Worm (Caenorhabditis elegans) whole organism, L4 larva: ENCODE measurements around the gene F18A12.2.

Source experiments
- D1046.2 ChIP-seq: fragments of 200-800 bp; sonication (Bioruptor generic); IDR thresholded peaks from 2 replicates; pipeline ENCODE4 v1.3.6; 2022; ENCODE audit warnings: missing genetic modification characterization, missing compliant biosample characterization
- F10B5.3 ChIP-seq: sonication (generic microtip); optimal IDR thresholded peaks from 2 replicates; lab custom pipeline; 2016; ENCODE audit warnings: mild to moderate bottlenecking, missing genetic modification characterization, missing compliant biosample characterization
- F37D6.2 ChIP-seq: sonication (generic microtip); optimal IDR thresholded peaks from 2 replicates; lab custom pipeline; 2016; ENCODE audit warnings: mild to moderate bottlenecking, missing genetic modification characterization, missing compliant biosample characterization
- Y105C5A.15 ChIP-seq: fragments of 200-800 bp; sonication (Bioruptor generic); IDR thresholded peaks from 2 replicates; pipeline ENCODE4 v1.3.6; 2022; ENCODE audit warnings: missing genetic modification characterization, missing compliant biosample characterization
- Y75B8A.6 ChIP-seq: fragments of 200-800 bp; sonication (Bioruptor generic); IDR thresholded peaks from 2 replicates; pipeline ENCODE4 v1.3.6; 2022; ENCODE audit warnings: missing genetic modification reagents, missing genetic modification characterization, missing compliant biosample characterization
- ZK337.2 ChIP-seq: fragments of 200-800 bp; sonication (Bioruptor generic); IDR thresholded peaks from 2 replicates; pipeline ENCODE4 v1.3.6; 2022; ENCODE audit warnings: missing genetic modification reagents, missing genetic modification characterization, missing compliant biosample characterization
- ZK546.5 ChIP-seq, 2 experiments: sonication (generic microtip); optimal IDR thresholded peaks; 2 replicates each; lab custom pipeline; 2017; ENCODE audit warnings: missing biosample characterization in 2 of 2, missing genetic modification characterization in 2 of 2
- aha-1 ChIP-seq: fragments of 150-350 bp; peaks from one replicate; lab custom pipeline; 2014; ENCODE audit warnings: missing biosample characterization, missing genetic modification characterization
- aly-2 ChIP-seq: sonication (generic microtip); optimal IDR thresholded peaks from 2 replicates; lab custom pipeline; 2018; ENCODE audit warnings: missing biosample characterization, missing genetic modification characterization
- arid-1 ChIP-seq: fragments of 200-800 bp; sonication (Bioruptor generic); conservative IDR thresholded peaks from 2 replicates; pipeline ENCODE4 v1.3.6; 2022; ENCODE audit warnings: missing genetic modification reagents, missing genetic modification characterization, missing compliant biosample characterization
- attf-4 ChIP-seq: sonication (generic microtip); optimal IDR thresholded peaks from 3 replicates; lab custom pipeline; 2017; ENCODE audit warnings: missing biosample characterization, missing genetic modification characterization
- ceh-28 ChIP-seq: fragments of 150-350 bp; optimal IDR thresholded peaks from 2 replicates; lab custom pipeline; 2014; ENCODE audit warnings: missing biosample characterization, missing genetic modification reagents, missing genetic modification characterization
- ceh-62 ChIP-seq: sonication (generic microtip); optimal IDR thresholded peaks from 2 replicates; lab custom pipeline; 2017; ENCODE audit warnings: missing biosample characterization, missing genetic modification characterization
- cey-2 ChIP-seq: sonication (generic microtip); optimal IDR thresholded peaks from 3 replicates; lab custom pipeline; 2017; ENCODE audit warnings: missing genetic modification characterization, mild to moderate bottlenecking, missing compliant biosample characterization, antibody characterized with exemption, borderline replicate concordance; ENCODE audit not compliant: insufficient read depth
- ctbp-1 ChIP-seq: fragments of 200-800 bp; sonication (Bioruptor generic); IDR thresholded peaks from 2 replicates; pipeline ENCODE4 v1.3.6; 2022; ENCODE audit warnings: missing genetic modification reagents, missing genetic modification characterization, missing compliant biosample characterization
- daf-12 ChIP-seq: fragments of 150-350 bp; optimal IDR thresholded peaks from 2 replicates; lab custom pipeline; 2014; ENCODE audit warnings: missing biosample characterization, missing genetic modification reagents, missing genetic modification characterization
- daf-19 ChIP-seq: fragments of 200-800 bp; sonication (Bioruptor generic); conservative IDR thresholded peaks from 2 replicates; pipeline ENCODE4 v1.3.6; 2022; ENCODE audit warnings: missing genetic modification characterization, missing compliant biosample characterization
- dmd-6 ChIP-seq: fragments of 200-800 bp; sonication (Bioruptor generic); IDR thresholded peaks from 2 replicates; pipeline ENCODE4 v1.3.6; 2022; ENCODE audit warnings: missing genetic modification reagents, missing genetic modification characterization, missing compliant biosample characterization
- egl-27 ChIP-seq: sonication (generic microtip); optimal IDR thresholded peaks from 3 replicates; lab custom pipeline; 2017; ENCODE audit warnings: missing biosample characterization, missing genetic modification reagents, missing genetic modification characterization
- egl-43 ChIP-seq: fragments of 200-800 bp; sonication (Bioruptor generic); IDR thresholded peaks from 2 replicates; pipeline ENCODE4 v1.3.6; 2022; ENCODE audit warnings: missing genetic modification reagents, missing genetic modification characterization, missing compliant biosample characterization
- hif-1 ChIP-seq, 2 experiments: sonication (generic microtip); optimal IDR thresholded peaks; 2 replicates each; lab custom pipeline; 2016 to 2017; ENCODE audit warnings: missing compliant biosample characterization in 2 of 2, missing genetic modification characterization in 2 of 2, missing genetic modification reagents in 2 of 2, missing genotype in 2 of 2, mild to moderate bottlenecking in 1 of 2
- hmg-1.1 ChIP-seq: fragments of 200-800 bp; sonication (Bioruptor generic); IDR thresholded peaks from 2 replicates; pipeline ENCODE4 v1.3.6; 2022; ENCODE audit warnings: missing genetic modification reagents, missing genetic modification characterization, missing compliant biosample characterization
- jun-1 ChIP-seq: fragments of 150-350 bp; optimal IDR thresholded peaks from 2 replicates; lab custom pipeline; 2014; ENCODE audit warnings: missing biosample characterization, missing genetic modification reagents, missing genetic modification characterization
- lin-13 ChIP-seq: fragments of 150-350 bp; optimal IDR thresholded peaks from 2 replicates; lab custom pipeline; 2014; ENCODE audit warnings: missing biosample characterization, missing genetic modification reagents, missing genetic modification characterization
- lir-3 ChIP-seq: sonication (generic microtip); optimal IDR thresholded peaks from 2 replicates; lab custom pipeline; 2016; ENCODE audit warnings: mild to moderate bottlenecking, missing genetic modification characterization, missing compliant biosample characterization
- lsy-2 ChIP-seq, 2 experiments: fragments of 150-350 bp in 1 of 2; sonication (generic microtip) in 1 of 2; optimal IDR thresholded peaks; 2 replicates each; lab custom pipeline; 2014 to 2017; ENCODE audit warnings: missing biosample characterization in 2 of 2, missing genetic modification characterization in 2 of 2
- madf-5 ChIP-seq, 2 experiments: fragments of 200-800 bp; sonication (Bioruptor generic); IDR thresholded peaks; 2 replicates each; pipeline ENCODE4 v1.3.6; 2022; ENCODE audit warnings: missing compliant biosample characterization in 2 of 2, missing genetic modification characterization in 2 of 2
- nhr-111 ChIP-seq: fragments of 200-800 bp; sonication (Bioruptor generic); optimal IDR thresholded peaks from 2 replicates; lab custom pipeline; 2018; ENCODE audit warnings: mild to moderate bottlenecking, missing genetic modification characterization, missing compliant biosample characterization
- nhr-28 ChIP-seq: fragments of 150-350 bp; optimal IDR thresholded peaks from 2 replicates; lab custom pipeline; 2014; ENCODE audit warnings: missing biosample characterization, missing genetic modification characterization
- nhr-41 ChIP-seq: fragments of 200-800 bp; sonication (Bioruptor generic); IDR thresholded peaks from 2 replicates; pipeline ENCODE4 v1.3.6; 2022; ENCODE audit warnings: missing genetic modification reagents, missing genetic modification characterization, missing compliant biosample characterization
- nhr-77 ChIP-seq: fragments of 150-350 bp; optimal IDR thresholded peaks from 2 replicates; lab custom pipeline; 2014; ENCODE audit warnings: missing biosample characterization, missing genetic modification characterization
- php-3 ChIP-seq: fragments of 200-800 bp; sonication (Bioruptor generic); IDR thresholded peaks from 2 replicates; pipeline ENCODE4 v1.3.6; 2022; ENCODE audit warnings: missing genetic modification reagents, missing genetic modification characterization, missing compliant biosample characterization
- pqm-1 ChIP-seq: sonication (generic microtip); optimal IDR thresholded peaks from 2 replicates; lab custom pipeline; 2017; ENCODE audit warnings: missing biosample characterization, missing genetic modification characterization
- saeg-2 ChIP-seq: fragments of 200-800 bp; sonication (Bioruptor generic); IDR thresholded peaks from 2 replicates; pipeline ENCODE4 v1.3.6; 2022; ENCODE audit warnings: missing genetic modification reagents, missing genetic modification characterization, missing compliant biosample characterization
- spr-1 ChIP-seq: sonication (generic microtip); optimal IDR thresholded peaks from 2 replicates; lab custom pipeline; 2016; ENCODE audit warnings: mild to moderate bottlenecking, missing genetic modification characterization, missing compliant biosample characterization
- vab-7 ChIP-seq: fragments of 200-800 bp; sonication (Bioruptor generic); IDR thresholded peaks from 2 replicates; pipeline ENCODE4 v1.3.6; 2022; ENCODE audit warnings: missing genetic modification reagents, missing genetic modification characterization, missing compliant biosample characterization
- zfp-2 ChIP-seq: sonication (generic microtip); optimal IDR thresholded peaks from 2 replicates; lab custom pipeline; 2016; ENCODE audit warnings: mild to moderate bottlenecking, missing genetic modification characterization, missing compliant biosample characterization
- zip-11 ChIP-seq: fragments of 200-800 bp; sonication (Bioruptor generic); IDR thresholded peaks from 2 replicates; pipeline ENCODE4 v1.3.6; 2022; ENCODE audit warnings: missing genetic modification characterization, missing compliant biosample characterization
- zip-2 ChIP-seq: fragments of 150-350 bp; optimal IDR thresholded peaks from 2 replicates; lab custom pipeline; 2014; ENCODE audit warnings: missing biosample characterization, missing genetic modification characterization
- ztf-11 ChIP-seq: fragments of 150-350 bp; optimal IDR thresholded peaks from 2 replicates; lab custom pipeline; 2014; ENCODE audit warnings: missing biosample characterization, missing genetic modification characterization

F18A12.2 gene

ce11 chrII:3439244-3439698 is 24.6 kb downstream of the F18A12.2 start (continued):
- TF ChIP-seq nhr-111 (GFP tag; lab: Kevin White, UChicago) (no peak), jun-1 (no peak), Y75B8A.6 (GFP tag; lab: Robert Waterston, UW) (no peak; the same call in 1 of the 2 replicates), nhr-77 (no peak), egl-43 (GFP tag; lab: Robert Waterston, UW) (peak; percentile 87), nhr-41 (GFP tag; lab: Robert Waterston, UW) (0 out of 2 replicates have a peak, but pooled peaks have one; percentile 45), saeg-2 (GFP tag; lab: Robert Waterston, UW) (peak; percentile 53; the same call in 1 of the 2 replicates), egl-27 (tag; lab: Kevin White, UChicago) (no peak), zfp-2 (peak; percentile 6), attf-4 (tag; lab: Kevin White, UChicago) (no peak), daf-19 (no peak; the same call in 1 of the 2 replicates), arid-1 (no peak), lir-3 (tag; lab: Kevin White, UChicago) (peak; percentile 48), F37D6.2 (tag; lab: Kevin White, UChicago) (no peak), ztf-11 (tag; lab: Kevin White, UChicago) (no peak), aly-2 (tag; lab: Kevin White, UChicago) (no peak), lin-13 (GFP tag; lab: Kevin White, UChicago) (peak; percentile 58), Y105C5A.15 (GFP tag; lab: Robert Waterston, UW) (peak; percentile 84; the same call in 1 of the 2 replicates), ceh-62 (no peak), zip-2 (tag; lab: Kevin White, UChicago) (no peak), zip-11 (no peak), vab-7 (GFP tag; lab: Robert Waterston, UW) (peak; percentile 84), hif-1 (tag; optimal IDR thresholded peaks at IDR 0.05; lab: Kevin White, UChicago) (peak in 1 of 2 experiments; percentile 52)

- TF ChIP-seq ctbp-1 (GFP tag; lab: Robert Waterston, UW) = no peak
- no peak for TF ChIP-seq spr-1 (tag; lab: Kevin White, UChicago)
- no peak for TF ChIP-seq cey-2
- no peak for TF ChIP-seq hmg-1.1 (GFP tag; lab: Robert Waterston, UW)
- TF ChIP-seq nhr-28 = peak; percentile 60
- TF ChIP-seq pqm-1 (tag; lab: Kevin White, UChicago) = peak; percentile 55
- TF ChIP-seq aha-1 (tag; lab: Kevin White, UChicago) = no peak
- no peak for TF ChIP-seq lsy-2 (tag; optimal IDR thresholded peaks at IDR 0.05; lab: Kevin White, UChicago)
- peak; percentile 63 for TF ChIP-seq dmd-6 (GFP tag; lab: Robert Waterston, UW)
- TF ChIP-seq ceh-28 (tag; lab: Kevin White, UChicago) = no peak
- TF ChIP-seq D1046.2 (GFP tag; lab: Robert Waterston, UW) = no peak
- TF ChIP-seq php-3 = 0 out of 2 replicates have a peak, but pooled peaks have one; percentile 22
- TF ChIP-seq ZK546.5 (tag; optimal IDR thresholded peaks at IDR 0.05; lab: Kevin White, UChicago) = no peak
- no peak for TF ChIP-seq saeg-2 (GFP tag; lab: Robert Waterston, UW)
- TF ChIP-seq F10B5.3 (tag; lab: Kevin White, UChicago) = no peak
- TF ChIP-seq daf-12 = no peak
- no peak for TF ChIP-seq madf-5 (GFP tag; IDR thresholded peaks at IDR 0.05; lab: Robert Waterston, UW)
- no peak for TF ChIP-seq ZK337.2
These were observed 25.4 kb downstream of the F18A12.2 start for ce11 chrII:3439842-3440640.
